Worm (Caenorhabditis elegans): Measurements from ENCODE around the gene R10E4.6.

Gene R10E4.6

DNA sequence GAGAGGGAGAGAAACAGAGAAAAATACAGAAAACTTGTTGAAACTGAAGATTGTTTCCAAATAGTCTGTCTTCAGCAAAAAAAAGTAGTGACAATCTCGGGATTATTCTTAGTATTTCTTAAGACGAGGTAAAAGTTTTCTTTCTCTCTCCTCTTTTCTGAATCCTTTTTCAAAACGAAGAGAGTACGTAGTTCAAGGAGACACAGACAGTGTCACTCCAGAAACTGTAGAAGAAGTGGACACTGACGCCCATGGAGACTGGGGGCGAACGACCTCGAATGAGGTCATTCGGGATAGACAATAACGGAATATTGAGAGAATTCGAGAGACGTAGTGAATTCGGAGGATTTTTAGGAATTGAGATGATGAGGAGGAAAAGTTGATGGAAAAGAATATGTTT, 37.8 kb downstream of the R10E4.6 start, which contains the start of gene gly-6 (continued):
- TF ChIP-seq nhr-12 (tag; optimal IDR thresholded peaks at IDR 0.05) (no peak), pax-3 (tag; optimal IDR thresholded peaks at IDR 0.05) (no peak), lin-14 (GFP tag; optimal IDR thresholded peaks at IDR 0.05) (peak; percentile 63), lsy-2 (tag; optimal IDR thresholded peaks at IDR 0.05) (peak in 1 of 2 experiments; percentile 24), nhr-85 (tag) (peak; percentile 82), unc-130 (tag; optimal IDR thresholded peaks at IDR 0.05) (no peak), skn-1 (tag; optimal IDR thresholded peaks at IDR 0.05) (no peak), sptf-1 (tag; optimal IDR thresholded peaks at IDR 0.05) (no peak), elt-3 (tag; optimal IDR thresholded peaks at IDR 0.05) (peak in 1 of 6 experiments; percentile 26), nhr-28 (tag; optimal IDR thresholded peaks at IDR 0.05) (no peak)

DNA sequence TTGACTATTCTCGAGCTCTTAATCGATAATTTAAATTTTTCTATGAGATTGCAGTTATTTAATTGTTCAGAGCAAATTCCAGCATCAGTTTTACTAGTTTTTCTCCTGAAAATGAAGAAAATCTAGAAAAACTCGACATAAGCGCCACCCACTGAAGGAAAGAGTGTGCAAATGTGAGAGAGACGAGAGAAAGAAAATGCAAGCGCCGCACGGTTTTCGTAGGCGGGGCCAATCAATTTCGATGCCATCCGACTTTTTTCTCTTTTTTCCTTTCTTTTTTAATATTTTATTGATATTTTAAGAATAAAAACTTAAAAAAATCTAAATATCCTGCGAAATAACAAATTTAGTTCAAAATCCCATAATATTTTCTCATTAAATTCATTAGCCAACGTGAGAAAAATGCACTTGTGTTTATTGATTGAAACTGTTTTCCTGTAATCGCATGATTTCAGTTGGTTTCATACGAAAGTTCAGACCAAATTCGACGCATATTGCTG, 39.4 kb downstream of the R10E4.6 start, which contains the start of gene cdk-12:
Gene cdk-12 (plus strand): TSS at position 450 of the 500 bp plus-strand sequence.
- TF ChIP-seq hlh-17 (GFP tag; optimal IDR thresholded peaks at IDR 0.05; ENCODE audit: borderline replicate concordance): no peak
- TF ChIP-seq dsc-1 (tag; optimal IDR thresholded peaks at IDR 0.05): peak; percentile 19
- TF ChIP-seq nhr-20 (tag; optimal IDR thresholded peaks at IDR 0.05): peak; percentile 34
- TF ChIP-seq dpl-1 (GFP tag; optimal IDR thresholded peaks at IDR 0.05): peak; percentile 34 to 62 (median 36)
- peak; percentile 66 for TF ChIP-seq skn-1 (tag; optimal IDR thresholded peaks at IDR 0.05)
- TF ChIP-seq Y116A8C.19 (tag; optimal IDR thresholded peaks at IDR 0.05; ENCODE audit: borderline replicate concordance): no peak
- TF ChIP-seq swsn-7 (tag; optimal IDR thresholded peaks at IDR 0.05): peak; percentile 52
- no peak for TF ChIP-seq ztf-11 (tag; optimal IDR thresholded peaks at IDR 0.05)
- no peak for TF ChIP-seq tlp-1 (tag; optimal IDR thresholded peaks at IDR 0.05)
- TF ChIP-seq nhr-77 (tag; optimal IDR thresholded peaks at IDR 0.05): no peak
- no peak for TF ChIP-seq efl-3 (GFP tag; optimal IDR thresholded peaks at IDR 0.05)
- TF ChIP-seq fkh-8 (tag; optimal IDR thresholded peaks at IDR 0.05): no peak
- TF ChIP-seq lsy-2 (tag; optimal IDR thresholded peaks at IDR 0.05): peak; percentile 62 to 72
- no peak for TF ChIP-seq nhr-237 (tag; optimal IDR thresholded peaks at IDR 0.05)
- peak; percentile 66 for TF ChIP-seq nhr-71 (tag; optimal IDR thresholded peaks at IDR 0.05)
- no peak for TF ChIP-seq unc-62 (GFP tag; optimal IDR thresholded peaks at IDR 0.05)
- no peak for TF ChIP-seq C34B4.2 (tag; optimal IDR thresholded peaks at IDR 0.05)
- peak; percentile 20 for TF ChIP-seq snpc-4 (tag; optimal IDR thresholded peaks at IDR 0.05)
- peak; percentile 35 for TF ChIP-seq nhr-90 (tag; optimal IDR thresholded peaks at IDR 0.05; ENCODE audit: poor library complexity)
- peak; percentile 28 for TF ChIP-seq tbx-2 (tag; optimal IDR thresholded peaks at IDR 0.05)
- TF ChIP-seq nhr-28 (tag; optimal IDR thresholded peaks at IDR 0.05): no peak
- peak; percentile 60 for TF ChIP-seq snu-23 (GFP tag; optimal IDR thresholded peaks at IDR 0.05)
- TF ChIP-seq lin-39 (tag; optimal IDR thresholded peaks at IDR 0.05): no peak
- TF ChIP-seq fkh-4 (tag; optimal IDR thresholded peaks at IDR 0.05; ENCODE audit: borderline replicate concordance): no peak
- peak; percentile 51 for TF ChIP-seq nhr-47 (tag; optimal IDR thresholded peaks at IDR 0.05)
- TF ChIP-seq C16A3.4 (tag; optimal IDR thresholded peaks at IDR 0.05): peak; percentile 35
- TF ChIP-seq ztf-4 (tag; optimal IDR thresholded peaks at IDR 0.05): no peak
- TF ChIP-seq mef-2 (tag; optimal IDR thresholded peaks at IDR 0.05): no peak
- no peak for TF ChIP-seq sptf-1 (tag; optimal IDR thresholded peaks at IDR 0.05)
- TF ChIP-seq ceh-90 (tag; optimal IDR thresholded peaks at IDR 0.05): no peak
- no peak for TF ChIP-seq grh-1 (GFP tag; IDR thresholded peaks at IDR 0.05)
- no peak for TF ChIP-seq lin-15B (tag; optimal IDR thresholded peaks at IDR 0.05)
- TF ChIP-seq irx-1 (tag; optimal IDR thresholded peaks at IDR 0.05): peak; percentile 6
- TF ChIP-seq lin-14 (GFP tag; optimal IDR thresholded peaks at IDR 0.05): peak; percentile 57
- no peak for TF ChIP-seq pax-3 (tag; optimal IDR thresholded peaks at IDR 0.05)
- no peak for TF ChIP-seq isw-1 (GFP tag; IDR thresholded peaks at IDR 0.05)
- TF ChIP-seq unc-130 (tag; optimal IDR thresholded peaks at IDR 0.05): no peak
- no peak for TF ChIP-seq lin-13 (GFP tag; optimal IDR thresholded peaks at IDR 0.05)
- no peak for TF ChIP-seq nhr-84 (tag; optimal IDR thresholded peaks at IDR 0.05)
- TF ChIP-seq blmp-1 (tag; optimal IDR thresholded peaks at IDR 0.05): peak; percentile 53
- no peak for TF ChIP-seq ceh-88 (GFP tag; IDR thresholded peaks at IDR 0.05)
- no peak for TF ChIP-seq nhr-76 (tag; optimal IDR thresholded peaks at IDR 0.05)
- TF ChIP-seq mdl-1 (tag; optimal IDR thresholded peaks at IDR 0.05): peak in 1 of 2 experiments; percentile 34
- TF ChIP-seq fkh-10 (GFP tag; optimal IDR thresholded peaks at IDR 0.05): no peak
- TF ChIP-seq efl-1 (optimal IDR thresholded peaks at IDR 0.05): peak; percentile 39 to 57
- peak; percentile 51 to 94 for TF ChIP-seq efl-1 (GFP tag; optimal IDR thresholded peaks at IDR 0.05 in 1 of 2)
- TF ChIP-seq sup-37 (GFP tag; optimal IDR thresholded peaks at IDR 0.05): no peak
- no peak for TF ChIP-seq unc-86 (tag; optimal IDR thresholded peaks at IDR 0.05)
